Fruit fly (Drosophila melanogaster) whole organism, embryonic: Measurements from ENCODE around the gene betaGlu.

Source experiments
- Adf1 ChIP-seq: fragments of 200-800 bp; sonication (Bioruptor generic); IDR thresholded peaks from 2 replicates; pipeline ENCODE4 v1.3.6; 2022; ENCODE audit warnings: missing biosample characterization, missing genetic modification characterization
- Bdp1 ChIP-seq: fragments of 200-800 bp; sonication (Bioruptor generic); optimal IDR thresholded peaks from 3 replicates; lab custom pipeline; 2016; ENCODE audit warnings: missing biosample characterization, missing genetic modification characterization
- CG10274 ChIP-seq: fragments of 200-800 bp; sonication (Bioruptor generic); optimal IDR thresholded peaks from 3 replicates; lab custom pipeline; 2017; ENCODE audit warnings: missing biosample characterization, mild to moderate bottlenecking, missing genetic modification characterization
- CG13287 ChIP-seq: fragments of 200-800 bp; sonication (Bioruptor generic); IDR thresholded peaks from 2 replicates; pipeline ENCODE4 v1.3.6; 2022; ENCODE audit warnings: missing biosample characterization, missing genetic modification characterization; ENCODE audit not compliant: partially characterized antibody
- CG14441 ChIP-seq: fragments of 200-800 bp; sonication (Bioruptor generic); IDR thresholded peaks from 2 replicates; pipeline ENCODE4 v1.3.6; 2022; ENCODE audit warnings: missing biosample characterization, missing genetic modification characterization
- CG14860 ChIP-seq: fragments of 200-800 bp; sonication (Bioruptor generic); IDR thresholded peaks from 3 replicates; pipeline ENCODE4 v1.3.6; 2022; ENCODE audit warnings: missing biosample characterization, missing genetic modification characterization; ENCODE audit not compliant: partially characterized antibody
- CG17328 ChIP-seq: fragments of 200-800 bp; sonication (Bioruptor generic); IDR thresholded peaks from 2 replicates; pipeline ENCODE4 v1.3.6; 2022; ENCODE audit warnings: missing biosample characterization, missing genetic modification characterization
- CG17385 ChIP-seq: fragments of 200-800 bp; sonication (Bioruptor generic); optimal IDR thresholded peaks from 3 replicates; lab custom pipeline; 2018; ENCODE audit warnings: missing biosample characterization, mild to moderate bottlenecking, missing genetic modification characterization
- CG17802 ChIP-seq: fragments of 200-800 bp; sonication (Bioruptor generic); optimal IDR thresholded peaks from 2 replicates; lab custom pipeline; 2018; ENCODE audit warnings: missing biosample characterization, mild to moderate bottlenecking, missing genetic modification characterization, moderate library complexity
- CG32532 ChIP-seq: fragments of 200-800 bp; sonication (Bioruptor generic); IDR thresholded peaks from 2 replicates; pipeline ENCODE4 v1.3.6; 2022; ENCODE audit warnings: missing biosample characterization, missing genetic modification characterization
- CG34224 ChIP-seq: fragments of 200-800 bp; sonication (Bioruptor generic); IDR thresholded peaks from 3 replicates; pipeline ENCODE4 v1.3.6; 2022; ENCODE audit warnings: missing biosample characterization, missing genetic modification characterization; ENCODE audit not compliant: partially characterized antibody
- CG34376 ChIP-seq: fragments of 200-800 bp; sonication (Bioruptor generic); optimal IDR thresholded peaks from 2 replicates; lab custom pipeline; 2018; ENCODE audit warnings: missing biosample characterization, mild to moderate bottlenecking, missing genetic modification characterization
- CG7928 ChIP-seq: fragments of 200-800 bp; sonication (Bioruptor generic); optimal IDR thresholded peaks from 2 replicates; lab custom pipeline; 2017; ENCODE audit warnings: missing biosample characterization, mild to moderate bottlenecking, missing genetic modification characterization
- Dip3 ChIP-seq: fragments of 200-800 bp; sonication (Bioruptor generic); optimal IDR thresholded peaks from 3 replicates; lab custom pipeline; 2016; ENCODE audit warnings: missing biosample characterization, missing genetic modification characterization
- H2.0 ChIP-seq: fragments of 200-800 bp; sonication (Bioruptor generic); IDR thresholded peaks from 2 replicates; pipeline ENCODE4 v1.3.6; 2022; ENCODE audit warnings: missing biosample characterization, missing genetic modification characterization
- HLHmδ ChIP-seq: fragments of 200-800 bp; sonication (Bioruptor generic); optimal IDR thresholded peaks from 2 replicates; lab custom pipeline; 2018; ENCODE audit warnings: missing biosample characterization, mild to moderate bottlenecking, missing genetic modification characterization, moderate library complexity
- Hr78 ChIP-seq, 2 experiments: fragments of 200-800 bp in 1 of 2; fragments of >200 bp in 1 of 2; sonication (Bioruptor generic) in 1 of 2; optimal IDR thresholded peaks; 2 replicates each; lab custom pipeline; 2017 to 2019; ENCODE audit warnings: missing biosample characterization in 2 of 2, missing genetic modification characterization in 2 of 2, mild to moderate bottlenecking in 1 of 2, moderate library complexity in 1 of 2
- Mad ChIP-seq: fragments of 200-800 bp; sonication (Bioruptor generic); optimal IDR thresholded peaks from 2 replicates; lab custom pipeline; 2016; ENCODE audit warnings: missing biosample characterization, missing genetic modification characterization
- Med ChIP-seq: fragments of 200-800 bp; sonication (Bioruptor generic); peaks from one replicate; lab custom pipeline; 2016; ENCODE audit warnings: missing biosample characterization, missing genetic modification characterization, mild to moderate bottlenecking, inconsistent platforms, moderate library complexity
- Meics ChIP-seq: fragments of 200-800 bp; sonication (Bioruptor generic); optimal IDR thresholded peaks from 2 replicates; lab custom pipeline; 2017; ENCODE audit warnings: missing biosample characterization, mild to moderate bottlenecking, missing genetic modification characterization
- Opbp ChIP-seq: fragments of 200-800 bp; sonication (Bioruptor generic); IDR thresholded peaks from 3 replicates; pipeline ENCODE4 v1.3.6; 2022; ENCODE audit warnings: missing biosample characterization, missing genetic modification characterization; ENCODE audit not compliant: partially characterized antibody
- PHDP ChIP-seq: fragments of 200-800 bp; sonication (Bioruptor generic); optimal IDR thresholded peaks from 3 replicates; lab custom pipeline; 2018; ENCODE audit warnings: missing biosample characterization, mild to moderate bottlenecking, missing genetic modification characterization, moderate library complexity
- Trl ChIP-seq, 3 experiments: fragments of >200 bp in 2 of 3; fragments of 200-800 bp in 1 of 3; sonication (Bioruptor generic) in 1 of 3; optimal IDR thresholded peaks; 2 replicates in 1 of 3; 3 replicates in 2 of 3; lab custom pipeline; 2016 to 2017; ENCODE audit warnings: missing biosample characterization in 1 of 3, missing genetic modification characterization in 1 of 3
- cas ChIP-seq: fragments of 200-800 bp; sonication (Bioruptor generic); IDR thresholded peaks from 2 replicates; pipeline ENCODE4 v1.3.6; 2022; ENCODE audit warnings: missing biosample characterization, missing genetic modification characterization
- caup ChIP-seq: fragments of 200-800 bp; sonication (Bioruptor generic); optimal IDR thresholded peaks from 3 replicates; lab custom pipeline; 2017; ENCODE audit warnings: missing biosample characterization, mild to moderate bottlenecking, missing genetic modification characterization, moderate library complexity; ENCODE audit not compliant: severe bottlenecking
- cg ChIP-seq: fragments of 200-800 bp; sonication (Bioruptor generic); optimal IDR thresholded peaks from 3 replicates; lab custom pipeline; 2019; ENCODE audit warnings: missing biosample characterization, mild to moderate bottlenecking, missing genetic modification characterization, moderate library complexity
- chinmo ChIP-seq: fragments of 200-800 bp; sonication (Bioruptor generic); IDR thresholded peaks from 4 replicates; pipeline ENCODE4 v1.3.6; 2022; ENCODE audit warnings: missing biosample characterization, missing genetic modification characterization; ENCODE audit not compliant: partially characterized antibody
- chm ChIP-seq: fragments of 200-800 bp; sonication (Bioruptor generic); IDR thresholded peaks from 2 replicates; pipeline ENCODE4 v1.3.6; 2022; ENCODE audit warnings: missing biosample characterization, missing genetic modification characterization
- crol ChIP-seq: fragments of 200-800 bp; sonication (Bioruptor generic); IDR thresholded peaks from 2 replicates; pipeline ENCODE4 v1.3.6; 2022; ENCODE audit warnings: missing biosample characterization, missing genetic modification characterization
- dpn ChIP-seq, 2 experiments: fragments of 200-800 bp; sonication (Bioruptor generic); optimal IDR thresholded peaks; 3 replicates each; lab custom pipeline; 2016; ENCODE audit warnings: missing biosample characterization in 2 of 2, missing genetic modification characterization in 2 of 2
- gem ChIP-seq: fragments of 200-800 bp; sonication (Bioruptor generic); optimal IDR thresholded peaks from 2 replicates; lab custom pipeline; 2019; ENCODE audit warnings: missing biosample characterization, mild to moderate bottlenecking, missing genetic modification characterization, moderate library complexity
- kni ChIP-seq: fragments of 200-800 bp; sonication (Bioruptor generic); optimal IDR thresholded peaks from 3 replicates; lab custom pipeline; 2017; ENCODE audit warnings: mild to moderate bottlenecking, missing biosample characterization, missing genetic modification reagents, missing genetic modification characterization
- lilli ChIP-seq: fragments of 200-800 bp; sonication (Bioruptor generic); optimal IDR thresholded peaks from 3 replicates; lab custom pipeline; 2016; ENCODE audit warnings: missing biosample characterization, missing genetic modification characterization
- lov ChIP-seq, 2 experiments: fragments of 200-800 bp in 1 of 2; fragments of >200 bp in 1 of 2; sonication (Bioruptor generic) in 1 of 2; IDR thresholded peaks in 1 of 2; optimal IDR thresholded peaks in 1 of 2; 2 replicates in 1 of 2; 3 replicates in 1 of 2; pipeline versions ENCODE4 v1.3.6 to Lab custom; 2017 to 2022; ENCODE audit warnings: missing biosample characterization in 1 of 2, missing genetic modification characterization in 1 of 2
- nerfin-1 ChIP-seq: fragments of 200-800 bp; sonication (Bioruptor generic); optimal IDR thresholded peaks from 3 replicates; lab custom pipeline; 2019; ENCODE audit warnings: missing biosample characterization, mild to moderate bottlenecking, missing genetic modification characterization, moderate library complexity
- odd ChIP-seq: fragments of 200-800 bp; sonication (Bioruptor generic); optimal IDR thresholded peaks from 2 replicates; lab custom pipeline; 2017; ENCODE audit warnings: missing biosample characterization, mild to moderate bottlenecking, missing genetic modification characterization
- pfk ChIP-seq: fragments of 200-800 bp; sonication (Bioruptor generic); optimal IDR thresholded peaks from 2 replicates; lab custom pipeline; 2018; ENCODE audit warnings: missing biosample characterization, mild to moderate bottlenecking, missing genetic modification characterization, moderate library complexity
- phol ChIP-seq: fragments of 200-800 bp; sonication (Bioruptor generic); optimal IDR thresholded peaks from 3 replicates; lab custom pipeline; 2018; ENCODE audit warnings: missing biosample characterization, mild to moderate bottlenecking, missing genetic modification characterization, moderate library complexity
- rib ChIP-seq: fragments of 200-800 bp; sonication (Bioruptor generic); IDR thresholded peaks from 2 replicates; pipeline ENCODE4 v1.3.6; 2022; ENCODE audit warnings: missing biosample characterization, missing genetic modification characterization
- row ChIP-seq: fragments of 200-800 bp; sonication (Bioruptor generic); IDR thresholded peaks from 3 replicates; pipeline ENCODE4 v1.3.6; 2022; ENCODE audit warnings: missing biosample characterization, missing genetic modification characterization
- scrt ChIP-seq: fragments of 200-800 bp; sonication (Bioruptor generic); optimal IDR thresholded peaks from 2 replicates; lab custom pipeline; 2018; ENCODE audit warnings: missing biosample characterization, mild to moderate bottlenecking, missing genetic modification characterization, moderate library complexity
- sens ChIP-seq: fragments of 200-800 bp; sonication (Bioruptor generic); peaks from one replicate; lab custom pipeline; 2016; ENCODE audit warnings: missing biosample characterization, missing genetic modification characterization
- sr ChIP-seq: fragments of 200-800 bp; sonication (Bioruptor generic); IDR thresholded peaks from 3 replicates; pipeline ENCODE4 v1.3.6; 2022; ENCODE audit warnings: missing biosample characterization, missing genetic modification characterization
- ttk ChIP-seq: fragments of 200-800 bp; sonication (Bioruptor generic); IDR thresholded peaks from 2 replicates; pipeline ENCODE4 v2.1.2; 2022; ENCODE audit warnings: missing biosample characterization, missing genetic modification characterization
- yki ChIP-seq: fragments of >200 bp; optimal IDR thresholded peaks from 3 replicates; lab custom pipeline; 2018
- zfh1 ChIP-seq: fragments of 200-800 bp; sonication (Bioruptor generic); IDR thresholded peaks from 3 replicates; pipeline ENCODE4 v1.3.6; 2022; ENCODE audit warnings: missing biosample characterization, missing genetic modification characterization

betaGlu gene

dm6 chr3R:31724580-31725320 lies 46.9 kb downstream of the betaGlu start (continued):
- TF ChIP-seq Adf1 (GFP tag; lab: Robert Waterston, UW) = peak; percentile 98
- TF ChIP-seq Bdp1 (GFP tag; lab: Kevin White, UChicago) = no peak
- TF ChIP-seq CG32532 (GFP tag; lab: Robert Waterston, UW) = 0 out of 2 replicates have a peak, but pooled peaks have one; percentile 41
- no peak for TF ChIP-seq CG7928 (GFP tag; lab: Kevin White, UChicago)
- peak; percentile 37; the same call in 1 of the 3 replicates for TF ChIP-seq CG34224
- TF ChIP-seq HLHmδ = peak; percentile 57
- peak; percentile 89 for TF ChIP-seq cg (GFP tag; lab: Kevin White, UChicago)
- TF ChIP-seq nerfin-1 = no peak
- TF ChIP-seq Dip3 = peak; percentile 21
- peak; percentile 8 for TF ChIP-seq lilli (GFP tag; lab: Kevin White, UChicago)
- TF ChIP-seq gem (tag; lab: Kevin White, UChicago) = peak; percentile 39
- peak; percentile 20 for TF ChIP-seq scrt (GFP tag; lab: Kevin White, UChicago)
- 0 out of 2 replicates have a peak, but pooled peaks have one; percentile 17 for TF ChIP-seq CG14441
- TF ChIP-seq chinmo (GFP tag; lab: Robert Waterston, UW) = peak; percentile 63; the same call in 1 of the 4 replicates
- 0 out of 3 replicates have a peak, but pooled peaks have one; percentile 23 for TF ChIP-seq Opbp
- peak; percentile 42 for TF ChIP-seq CG13287 (GFP tag; lab: Robert Waterston, UW)
- TF ChIP-seq lov (optimal IDR thresholded peaks at IDR 0.05; lab: Kevin White, UChicago) = no peak
- peak; percentile 59; the same call in 1 of the 3 replicates for TF ChIP-seq lov (GFP tag; IDR thresholded peaks at IDR 0.05; lab: Robert Waterston, UW)
- TF ChIP-seq pfk (GFP tag; lab: Kevin White, UChicago) = peak; percentile 13
- peak; percentile 46 for TF ChIP-seq yki
- TF ChIP-seq Meics (GFP tag; lab: Kevin White, UChicago) = peak; percentile 12
- peak; percentile 80 for TF ChIP-seq Med
- peak; percentile 32 for TF ChIP-seq sens (GFP tag; lab: Kevin White, UChicago)
- no peak for TF ChIP-seq PHDP (tag; lab: Kevin White, UChicago)
- TF ChIP-seq CG34376 (GFP tag; lab: Kevin White, UChicago) = peak; percentile 30
- peak in 1 of 2 experiments; percentile 54 for TF ChIP-seq Hr78 (GFP tag; optimal IDR thresholded peaks at IDR 0.05; lab: Kevin White, UChicago)
- no peak for TF ChIP-seq CG17802 (tag; lab: Kevin White, UChicago)
- TF ChIP-seq dpn (GFP tag; optimal IDR thresholded peaks at IDR 0.05; lab: Kevin White, UChicago) = peak in 1 of 2 experiments; percentile 8
- TF ChIP-seq CG17328 (GFP tag; lab: Robert Waterston, UW) = 0 out of 2 replicates have a peak, but pooled peaks have one; percentile 4
- TF ChIP-seq ttk = 0 out of 2 replicates have a peak, but pooled peaks have one; percentile 9
- TF ChIP-seq cas (GFP tag; lab: Robert Waterston, UW) = no peak
- 0 out of 3 replicates have a peak, but pooled peaks have one; percentile 45 for TF ChIP-seq zfh1
- no peak for TF ChIP-seq phol (tag; lab: Kevin White, UChicago)
- TF ChIP-seq Trl (optimal IDR thresholded peaks at IDR 0.05; lab: Kevin White, UChicago) = peak; percentile 88
- peak; percentile 37 for TF ChIP-seq Trl (GFP tag; optimal IDR thresholded peaks at IDR 0.05; lab: Kevin White, UChicago)
- peak; percentile 89 for TF ChIP-seq crol (GFP tag; lab: Robert Waterston, UW)
- 0 out of 2 replicates have a peak, but pooled peaks have one; percentile 32 for TF ChIP-seq H2.0 (GFP tag; lab: Robert Waterston, UW)
- TF ChIP-seq rib (GFP tag; lab: Robert Waterston, UW) = 0 out of 2 replicates have a peak, but pooled peaks have one; percentile 15
- peak; percentile 47; the same call in 1 of the 3 replicates for TF ChIP-seq sr (GFP tag; lab: Robert Waterston, UW)
- TF ChIP-seq Mad = no peak
- no peak for TF ChIP-seq CG14860 (GFP tag; lab: Robert Waterston, UW)
- peak; percentile 9 for TF ChIP-seq caup (GFP tag; lab: Kevin White, UChicago)
- TF ChIP-seq odd = no peak
- TF ChIP-seq kni (GFP tag; lab: Kevin White, UChicago) = peak; percentile 61
- TF ChIP-seq chm (GFP tag; lab: Robert Waterston, UW) = peak; percentile 69
- TF ChIP-seq CG10274 (GFP tag; lab: Kevin White, UChicago) = no peak
- TF ChIP-seq CG17385 = peak; percentile 90
- 0 out of 3 replicates have a peak, but pooled peaks have one; percentile 6 for TF ChIP-seq row (GFP tag; lab: Robert Waterston, UW)
